Worm (Caenorhabditis elegans): ENCODE measurements around the gene F09G8.7.

The F09G8.7 gene

ce11 chrIII:8239325-8239724 is 28.8 kb downstream of the F09G8.7 start, which contains the start of gene tsp-1:
Gene tsp-1, minus strand, starts transcription at chrIII:8239423.
- TF ChIP-seq med-1 (GFP tag; optimal IDR thresholded peaks at IDR 0.05; ENCODE audit: insufficient read depth) (no peak), klf-2 (GFP tag; conservative IDR thresholded peaks at IDR 0.05) (no peak), ztf-23 (GFP tag; IDR thresholded peaks at IDR 0.05) (no peak), ref-1 (GFP tag; conservative IDR thresholded peaks at IDR 0.05) (no peak), ztf-29 (GFP tag; IDR thresholded peaks at IDR 0.05) (no peak), cog-1 (tag; optimal IDR thresholded peaks at IDR 0.05) (no peak), T22C8.4 (GFP tag; IDR thresholded peaks at IDR 0.05) (no peak), flt-1 (GFP tag; IDR thresholded peaks at IDR 0.05) (no peak), tab-1 (GFP tag; IDR thresholded peaks at IDR 0.05) (no peak)

ce11 chrIII:8237827-8238226 is 30.3 kb downstream of the F09G8.7 start, which contains the start of gene tsp-2:
Gene tsp-2, minus strand, starts transcription at chrIII:8237935.
- no peak for TF ChIP-seq med-1 (GFP tag; optimal IDR thresholded peaks at IDR 0.05; ENCODE audit: insufficient read depth)
- no peak for TF ChIP-seq ref-1 (GFP tag; conservative IDR thresholded peaks at IDR 0.05)
- no peak for TF ChIP-seq ztf-23 (GFP tag; IDR thresholded peaks at IDR 0.05)
- TF ChIP-seq cog-1 (tag; optimal IDR thresholded peaks at IDR 0.05): no peak
- no peak for TF ChIP-seq flt-1 (GFP tag; IDR thresholded peaks at IDR 0.05)
- TF ChIP-seq klf-2 (GFP tag; conservative IDR thresholded peaks at IDR 0.05): no peak
- TF ChIP-seq ztf-29 (GFP tag; IDR thresholded peaks at IDR 0.05): no peak
- TF ChIP-seq tab-1 (GFP tag; IDR thresholded peaks at IDR 0.05): no peak

- no peak for TF ChIP-seq ztf-23 (GFP tag; IDR thresholded peaks at IDR 0.05)
Measured at ce11 chrIII:8235880-8236279, 32.3 kb downstream of the F09G8.7 start, which contains the start of gene C02F5.5. Gene C02F5.5, plus strand, starts transcription at chrIII:8236180.

ce11 chrIII:8235358-8235757 is 32.8 kb downstream of the F09G8.7 start, which contains the start of gene C02F5.14:
Gene C02F5.14, minus strand, starts transcription at chrIII:8235514.
- TF ChIP-seq klf-2 (GFP tag; conservative IDR thresholded peaks at IDR 0.05): no peak
- no peak for TF ChIP-seq ztf-29 (GFP tag; IDR thresholded peaks at IDR 0.05)
- no peak for TF ChIP-seq ztf-23 (GFP tag; IDR thresholded peaks at IDR 0.05)
- no peak for TF ChIP-seq flt-1 (GFP tag; IDR thresholded peaks at IDR 0.05)
- TF ChIP-seq ref-1 (GFP tag; conservative IDR thresholded peaks at IDR 0.05): no peak
- no peak for TF ChIP-seq T22C8.4 (GFP tag; IDR thresholded peaks at IDR 0.05)
- TF ChIP-seq tab-1 (GFP tag; IDR thresholded peaks at IDR 0.05): no peak

- TF ChIP-seq tab-1 (GFP tag; IDR thresholded peaks at IDR 0.05): no peak
- no peak for TF ChIP-seq ztf-29 (GFP tag; IDR thresholded peaks at IDR 0.05)
- TF ChIP-seq ref-1 (GFP tag; conservative IDR thresholded peaks at IDR 0.05): no peak
- TF ChIP-seq ztf-23 (GFP tag; IDR thresholded peaks at IDR 0.05): no peak
Measured at ce11 chrIII:8232634-8233033, 35.5 kb downstream of the F09G8.7 start, which contains the start of gene henn-1. Gene henn-1, plus strand, starts transcription at chrIII:8232651.

ce11 chrIII:8229480-8229879 is 38.7 kb downstream of the F09G8.7 start:
- no peak for TF ChIP-seq T22C8.4 (GFP tag; IDR thresholded peaks at IDR 0.05)
- no peak for TF ChIP-seq ref-1 (GFP tag; conservative IDR thresholded peaks at IDR 0.05)
- TF ChIP-seq flt-1 (GFP tag; IDR thresholded peaks at IDR 0.05): no peak
- no peak for TF ChIP-seq klf-2 (GFP tag; conservative IDR thresholded peaks at IDR 0.05)
- no peak for TF ChIP-seq cog-1 (tag; optimal IDR thresholded peaks at IDR 0.05)

- TF ChIP-seq tab-1 (GFP tag; IDR thresholded peaks at IDR 0.05): no peak
- no peak for TF ChIP-seq flt-1 (GFP tag; IDR thresholded peaks at IDR 0.05)
- TF ChIP-seq ztf-29 (GFP tag; IDR thresholded peaks at IDR 0.05): no peak
Measured at ce11 chrIII:8228916-8229315, 39.2 kb downstream of the F09G8.7 start.

ce11 chrIII:8227511-8227910 is 40.6 kb downstream of the F09G8.7 start, which contains the start of gene fbxl-1:
Gene fbxl-1, plus strand, starts transcription at chrIII:8227830.
- no peak for TF ChIP-seq med-1 (GFP tag; optimal IDR thresholded peaks at IDR 0.05; ENCODE audit: insufficient read depth)
- no peak for TF ChIP-seq T22C8.4 (GFP tag; IDR thresholded peaks at IDR 0.05)
- no peak for TF ChIP-seq cog-1 (tag; optimal IDR thresholded peaks at IDR 0.05)
- peak; percentile 63 for TF ChIP-seq flt-1 (GFP tag; IDR thresholded peaks at IDR 0.05)
- no peak for TF ChIP-seq tab-1 (GFP tag; IDR thresholded peaks at IDR 0.05)
- TF ChIP-seq ztf-29 (GFP tag; IDR thresholded peaks at IDR 0.05): no peak
- TF ChIP-seq ztf-23 (GFP tag; IDR thresholded peaks at IDR 0.05): no peak

- no peak for TF ChIP-seq flt-1 (GFP tag; IDR thresholded peaks at IDR 0.05)
Measured at ce11 chrIII:8226178-8226577, 42.0 kb downstream of the F09G8.7 start, which contains the start of gene rfs-1. Gene rfs-1, plus strand, starts transcription at chrIII:8226478.

ce11 chrIII:8224769-8225168 is 43.4 kb downstream of the F09G8.7 start, which contains the start of gene mob-4:
Gene mob-4, plus strand, starts transcription at chrIII:8225097.
- TF ChIP-seq klf-2 (GFP tag; conservative IDR thresholded peaks at IDR 0.05): no peak
- no peak for TF ChIP-seq flt-1 (GFP tag; IDR thresholded peaks at IDR 0.05)
- TF ChIP-seq ztf-23 (GFP tag; IDR thresholded peaks at IDR 0.05): no peak
- no peak for TF ChIP-seq med-1 (GFP tag; optimal IDR thresholded peaks at IDR 0.05; ENCODE audit: insufficient read depth)
- TF ChIP-seq T22C8.4 (GFP tag; IDR thresholded peaks at IDR 0.05): no peak
- no peak for TF ChIP-seq ztf-29 (GFP tag; IDR thresholded peaks at IDR 0.05)

ce11 chrIII:8220081-8220480 is 48.1 kb downstream of the F09G8.7 start:
- TF ChIP-seq cog-1 (tag; optimal IDR thresholded peaks at IDR 0.05) (no peak), tab-1 (GFP tag; IDR thresholded peaks at IDR 0.05) (no peak), T22C8.4 (GFP tag; IDR thresholded peaks at IDR 0.05) (no peak), ref-1 (GFP tag; conservative IDR thresholded peaks at IDR 0.05) (no peak), klf-2 (GFP tag; conservative IDR thresholded peaks at IDR 0.05) (no peak), flt-1 (GFP tag; IDR thresholded peaks at IDR 0.05) (no peak), med-1 (GFP tag; optimal IDR thresholded peaks at IDR 0.05; ENCODE audit: insufficient read depth) (no peak), ztf-23 (GFP tag; IDR thresholded peaks at IDR 0.05) (no peak), ztf-29 (GFP tag; IDR thresholded peaks at IDR 0.05) (no peak)

Data from whole organism, midembryonic.